Fruit fly (Drosophila melanogaster) whole organism, pupa: Measurements from ENCODE around the gene RpL30.

Experiments
- CG10348 ChIP-seq: fragments of 200-800 bp; sonication (Bioruptor generic); IDR thresholded peaks from 2 replicates; pipeline ENCODE4 v1.3.6; 2022; ENCODE audit warnings: missing biosample characterization, missing genetic modification characterization
- CG8159 ChIP-seq: fragments of 200-800 bp; sonication (Bioruptor generic); optimal IDR thresholded peaks from 3 replicates; lab custom pipeline; 2018; ENCODE audit warnings: missing biosample characterization, mild to moderate bottlenecking, missing genetic modification characterization, moderate library complexity
- EcR ChIP-seq: fragments of 200-800 bp; sonication (Bioruptor generic); optimal IDR thresholded peaks from 3 replicates; lab custom pipeline; 2019; ENCODE audit warnings: missing biosample characterization, missing genetic modification characterization, mild to moderate bottlenecking, moderate library complexity, missing genetic modification reagents
- Pif1B ChIP-seq: fragments of 200-800 bp; sonication (Bioruptor generic); optimal IDR thresholded peaks from 3 replicates; lab custom pipeline; 2016; ENCODE audit warnings: missing biosample characterization, missing genetic modification characterization

DNA sequence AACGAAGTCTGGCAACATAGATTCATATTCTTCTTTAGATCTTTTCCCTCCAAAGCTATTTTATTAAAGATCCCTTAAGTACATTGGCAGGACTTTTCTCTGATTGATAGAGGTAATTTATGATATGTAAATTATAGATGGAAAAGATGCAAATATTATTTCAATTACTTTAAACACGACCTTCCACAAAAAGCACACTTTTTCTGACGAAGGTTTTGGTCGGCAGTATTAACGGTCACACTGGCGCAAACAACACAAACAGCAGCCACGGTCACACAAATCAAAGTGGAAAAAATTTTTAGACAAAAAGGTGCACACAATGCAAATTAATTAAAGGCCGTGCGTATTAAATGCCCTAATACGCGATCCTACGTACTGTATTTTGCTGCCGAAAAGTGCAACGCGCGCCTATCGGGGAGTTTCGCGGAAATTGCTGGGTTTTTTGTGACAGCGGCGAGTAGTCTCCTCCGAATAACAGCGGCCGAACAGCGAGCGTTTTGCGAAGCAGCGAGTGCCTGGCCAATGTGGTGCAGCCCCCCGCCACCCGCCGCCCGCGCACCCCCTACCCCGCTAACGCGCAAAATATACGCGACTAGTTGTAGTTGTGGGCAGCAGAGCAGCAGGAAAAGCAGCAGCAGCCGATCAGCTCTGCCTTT lies 44.9 kb upstream of the RpL30 start, which contains the start of gene CG10492:
- no peak for TF ChIP-seq EcR (GFP tag; lab: Kevin White, UChicago)
- TF ChIP-seq CG8159 (tag; lab: Kevin White, UChicago) = no peak
- no peak for TF ChIP-seq Pif1B (GFP tag; lab: Kevin White, UChicago)
- TF ChIP-seq CG10348 (GFP tag; lab: Robert Waterston, UW) = no peak
